Worm (Caenorhabditis elegans): Measurements from ENCODE around the gene fubl-2.
"Not testable (repeated sequence)": the region's sequence is repeated elsewhere in the genome, so short reads cannot be mapped to it uniquely, and the experiment has no call there.

ce11 chrIII:7128601-7129000 is 41.1 kb upstream of the fubl-2 start, which contains the start of gene viro-2:
- not testable (repeated sequence) for TF ChIP-seq snpc-4, sptf-1, lin-39, egl-27, unc-86 (tag; optimal IDR thresholded peaks at IDR 0.05)
